Fruit fly (Drosophila melanogaster) whole organism, embryonic: ENCODE data around the gene CG8065.

Experiments
- Atf-2 ChIP-seq: fragments of 200-800 bp; sonication (Bioruptor generic); optimal IDR thresholded peaks from 2 replicates; lab custom pipeline; 2016; ENCODE audit warnings: missing biosample characterization, missing genetic modification characterization
- Blimp-1 ChIP-seq: fragments of 200-800 bp; sonication (Bioruptor generic); optimal IDR thresholded peaks from 3 replicates; lab custom pipeline; 2018; ENCODE audit warnings: missing biosample characterization, missing genetic modification characterization, mild to moderate bottlenecking, moderate library complexity, missing genetic modification reagents
- CG15073 ChIP-seq: fragments of 200-800 bp; sonication (Bioruptor generic); optimal IDR thresholded peaks from 2 replicates; lab custom pipeline; 2016; ENCODE audit warnings: missing biosample characterization, missing genetic modification characterization
- CG15696 ChIP-seq: fragments of 200-800 bp; sonication (Bioruptor generic); optimal IDR thresholded peaks from 2 replicates; lab custom pipeline; 2019; ENCODE audit warnings: missing biosample characterization, mild to moderate bottlenecking, missing genetic modification characterization, moderate library complexity
- CG18011 ChIP-seq: fragments of 200-800 bp; sonication (Bioruptor generic); optimal IDR thresholded peaks from 2 replicates; lab custom pipeline; 2017; ENCODE audit warnings: missing biosample characterization, missing genetic modification characterization, mild to moderate bottlenecking, moderate library complexity, missing genotype
- CG18764 ChIP-seq: fragments of 200-800 bp; sonication (Bioruptor generic); optimal IDR thresholded peaks from 3 replicates; lab custom pipeline; 2016; ENCODE audit warnings: missing biosample characterization, missing genetic modification characterization
- CG3163 ChIP-seq: fragments of 200-800 bp; sonication (Bioruptor generic); optimal IDR thresholded peaks from 3 replicates; lab custom pipeline; 2016; ENCODE audit warnings: missing biosample characterization, missing genetic modification characterization
- CG33213 ChIP-seq: fragments of 200-800 bp; sonication (Bioruptor generic); optimal IDR thresholded peaks from 3 replicates; lab custom pipeline; 2016; ENCODE audit warnings: missing biosample characterization, missing genetic modification characterization
- CG6689 ChIP-seq: fragments of 200-800 bp; sonication (Bioruptor generic); IDR thresholded peaks from 2 replicates; pipeline ENCODE4 v1.3.6; 2022; ENCODE audit warnings: missing biosample characterization, missing genetic modification characterization
- CG7556 ChIP-seq: fragments of 200-800 bp; sonication (Bioruptor generic); optimal IDR thresholded peaks from 2 replicates; lab custom pipeline; 2017; ENCODE audit warnings: missing biosample characterization, mild to moderate bottlenecking, missing genetic modification characterization
- CG7786 ChIP-seq: fragments of 200-800 bp; sonication (Bioruptor generic); optimal IDR thresholded peaks from 2 replicates; lab custom pipeline; 2016; ENCODE audit warnings: missing biosample characterization, missing genetic modification characterization
- CG7928 ChIP-seq: fragments of 200-800 bp; sonication (Bioruptor generic); optimal IDR thresholded peaks from 2 replicates; lab custom pipeline; 2017; ENCODE audit warnings: missing biosample characterization, mild to moderate bottlenecking, missing genetic modification characterization
- CG8765 ChIP-seq: fragments of 200-800 bp; sonication (Bioruptor generic); IDR thresholded peaks from 2 replicates; pipeline ENCODE4 v1.3.6; 2022; ENCODE audit warnings: missing biosample characterization, missing genetic modification characterization
- CG8924 ChIP-seq: fragments of 200-800 bp; optimal IDR thresholded peaks from 3 replicates; lab custom pipeline; 2019; ENCODE audit warnings: missing biosample characterization, mild to moderate bottlenecking, missing genetic modification characterization, moderate library complexity
- D19A ChIP-seq: fragments of 200-800 bp; optimal IDR thresholded peaks from 3 replicates; lab custom pipeline; 2019; ENCODE audit warnings: missing biosample characterization, mild to moderate bottlenecking, missing genetic modification characterization, moderate library complexity
- Fer3 ChIP-seq: fragments of 200-800 bp; sonication (Bioruptor generic); optimal IDR thresholded peaks from 2 replicates; lab custom pipeline; 2018; ENCODE audit warnings: missing biosample characterization, mild to moderate bottlenecking, missing genetic modification characterization, moderate library complexity
- HLH4C ChIP-seq: fragments of 200-800 bp; sonication (Bioruptor generic); IDR thresholded peaks from 3 replicates; pipeline ENCODE4 v1.3.6; 2022; ENCODE audit warnings: missing biosample characterization, missing genetic modification characterization; ENCODE audit not compliant: partially characterized antibody
- Hey ChIP-seq: fragments of 200-800 bp; sonication (Bioruptor generic); optimal IDR thresholded peaks from 3 replicates; lab custom pipeline; 2018; ENCODE audit warnings: missing biosample characterization, mild to moderate bottlenecking, missing genetic modification characterization
- Hmx ChIP-seq: fragments of 200-800 bp; sonication (Bioruptor generic); optimal IDR thresholded peaks from 2 replicates; lab custom pipeline; 2016; ENCODE audit warnings: missing biosample characterization, missing genetic modification characterization
- Hr3 ChIP-seq: fragments of 200-800 bp; sonication (Bioruptor generic); optimal IDR thresholded peaks from 3 replicates; lab custom pipeline; 2016; ENCODE audit warnings: missing biosample characterization, missing genetic modification characterization
- Kr ChIP-seq: fragments of 200-800 bp; sonication (Bioruptor generic); optimal IDR thresholded peaks from 2 replicates; lab custom pipeline; 2017; ENCODE audit warnings: missing biosample characterization, mild to moderate bottlenecking, missing genetic modification characterization
- Lpt ChIP-seq: fragments of >200 bp; optimal IDR thresholded peaks from 2 replicates; lab custom pipeline; 2018; ENCODE audit warnings: missing biosample characterization, missing genetic modification characterization
- Max ChIP-seq: fragments of 200-800 bp; sonication (Bioruptor generic); optimal IDR thresholded peaks from 2 replicates; lab custom pipeline; 2016; ENCODE audit warnings: missing biosample characterization, mild to moderate bottlenecking, missing genetic modification characterization
- Meics ChIP-seq: fragments of 200-800 bp; sonication (Bioruptor generic); optimal IDR thresholded peaks from 2 replicates; lab custom pipeline; 2017; ENCODE audit warnings: missing biosample characterization, mild to moderate bottlenecking, missing genetic modification characterization
- NK7.1 ChIP-seq: fragments of 200-800 bp; sonication (Bioruptor generic); optimal IDR thresholded peaks from 3 replicates; lab custom pipeline; 2016; ENCODE audit warnings: missing biosample characterization, missing genetic modification characterization
- Nf-YC ChIP-seq: fragments of 200-800 bp; optimal IDR thresholded peaks from 3 replicates; lab custom pipeline; 2019; ENCODE audit warnings: missing biosample characterization, mild to moderate bottlenecking, missing genetic modification characterization, moderate library complexity
- Six4 ChIP-seq: fragments of 200-800 bp; sonication (Bioruptor generic); optimal IDR thresholded peaks from 2 replicates; lab custom pipeline; 2016; ENCODE audit warnings: missing biosample characterization, missing genetic modification characterization
- abd-A ChIP-seq: fragments of 200-800 bp; sonication (Bioruptor generic); optimal IDR thresholded peaks from 3 replicates; lab custom pipeline; 2019; ENCODE audit warnings: missing biosample characterization, mild to moderate bottlenecking, missing genetic modification characterization, moderate library complexity
- ap ChIP-seq: fragments of 200-800 bp; sonication (Bioruptor generic); IDR thresholded peaks from 2 replicates; pipeline ENCODE4 v1.3.6; 2022; ENCODE audit warnings: missing biosample characterization, missing genetic modification characterization
- bab2 ChIP-seq: fragments of 200-800 bp; sonication (Bioruptor generic); optimal IDR thresholded peaks from 2 replicates; lab custom pipeline; 2016; ENCODE audit warnings: missing biosample characterization, missing genetic modification characterization
- cas ChIP-seq: fragments of 200-800 bp; sonication (Bioruptor generic); IDR thresholded peaks from 2 replicates; pipeline ENCODE4 v1.3.6; 2022; ENCODE audit warnings: missing biosample characterization, missing genetic modification characterization
- cato ChIP-seq: fragments of 200-800 bp; sonication (Bioruptor generic); optimal IDR thresholded peaks from 2 replicates; lab custom pipeline; 2016; ENCODE audit warnings: missing biosample characterization, missing genetic modification characterization, borderline replicate concordance
- cg ChIP-seq: fragments of 200-800 bp; sonication (Bioruptor generic); optimal IDR thresholded peaks from 3 replicates; lab custom pipeline; 2019; ENCODE audit warnings: missing biosample characterization, mild to moderate bottlenecking, missing genetic modification characterization, moderate library complexity
- da ChIP-seq: fragments of 200-800 bp; sonication (Bioruptor generic); optimal IDR thresholded peaks from 2 replicates; lab custom pipeline; 2016; ENCODE audit warnings: missing biosample characterization, missing genetic modification characterization
- dati ChIP-seq: fragments of 200-800 bp; sonication (Bioruptor generic); IDR thresholded peaks from 2 replicates; pipeline ENCODE4 v1.3.6; 2022; ENCODE audit warnings: missing biosample characterization, missing genetic modification characterization
- dimm ChIP-seq: fragments of 200-800 bp; sonication (Bioruptor generic); IDR thresholded peaks from 2 replicates; pipeline ENCODE4 v1.3.6; 2022; ENCODE audit warnings: missing biosample characterization, missing genetic modification characterization
- fd102C ChIP-seq: fragments of 200-800 bp; sonication (Bioruptor generic); optimal IDR thresholded peaks from 2 replicates; lab custom pipeline; 2018; ENCODE audit warnings: missing biosample characterization, mild to moderate bottlenecking, missing genetic modification characterization, moderate library complexity
- gce ChIP-seq: fragments of 200-800 bp; sonication (Bioruptor generic); IDR thresholded peaks from 3 replicates; pipeline ENCODE4 v1.3.6; 2022; ENCODE audit warnings: missing biosample characterization, missing genetic modification characterization
- ind ChIP-seq: fragments of 200-800 bp; sonication (Bioruptor generic); optimal IDR thresholded peaks from 3 replicates; lab custom pipeline; 2016; ENCODE audit warnings: missing biosample characterization, missing genetic modification characterization
- mirr ChIP-seq: fragments of 200-800 bp; sonication (Bioruptor generic); optimal IDR thresholded peaks from 3 replicates; lab custom pipeline; 2018; ENCODE audit warnings: missing biosample characterization, mild to moderate bottlenecking, missing genetic modification characterization
- mld ChIP-seq: fragments of 200-800 bp; sonication (Bioruptor generic); IDR thresholded peaks from 3 replicates; pipeline ENCODE4 v1.3.6; 2022; ENCODE audit warnings: missing biosample characterization, missing genetic modification characterization; ENCODE audit not compliant: partially characterized antibody
- pros ChIP-seq: fragments of 200-800 bp; sonication (Bioruptor generic); optimal IDR thresholded peaks from 3 replicates; lab custom pipeline; 2019; ENCODE audit warnings: missing biosample characterization, mild to moderate bottlenecking, missing genetic modification characterization, moderate library complexity
- pum ChIP-seq: fragments of 200-800 bp; sonication (Bioruptor generic); optimal IDR thresholded peaks from 2 replicates; lab custom pipeline; 2016; ENCODE audit warnings: missing biosample characterization, missing genetic modification characterization
- schlank ChIP-seq: fragments of 200-800 bp; sonication (Bioruptor generic); optimal IDR thresholded peaks from 2 replicates; lab custom pipeline; 2018; ENCODE audit warnings: missing biosample characterization, mild to moderate bottlenecking, missing genetic modification characterization
- sens ChIP-seq: fragments of 200-800 bp; sonication (Bioruptor generic); peaks from one replicate; lab custom pipeline; 2016; ENCODE audit warnings: missing biosample characterization, missing genetic modification characterization
- sr ChIP-seq: fragments of 200-800 bp; sonication (Bioruptor generic); IDR thresholded peaks from 3 replicates; pipeline ENCODE4 v1.3.6; 2022; ENCODE audit warnings: missing biosample characterization, missing genetic modification characterization
- ssp ChIP-seq: fragments of 200-800 bp; sonication (Bioruptor generic); IDR thresholded peaks from 2 replicates; pipeline ENCODE4 v1.3.6; 2022; ENCODE audit warnings: missing biosample characterization, missing genetic modification characterization
- sug ChIP-seq: fragments of 200-800 bp; optimal IDR thresholded peaks from 2 replicates; lab custom pipeline; 2019; ENCODE audit warnings: missing biosample characterization, mild to moderate bottlenecking, missing genetic modification characterization, moderate library complexity
- tio ChIP-seq: fragments of 200-800 bp; sonication (Bioruptor generic); optimal IDR thresholded peaks from 2 replicates; lab custom pipeline; 2017; ENCODE audit warnings: missing biosample characterization, missing genetic modification characterization, inconsistent platforms
- tx ChIP-seq: fragments of 200-800 bp; sonication (Bioruptor generic); optimal IDR thresholded peaks from 2 replicates; lab custom pipeline; 2016; ENCODE audit warnings: missing biosample characterization, missing genetic modification characterization
- usp ChIP-seq: fragments of >200 bp; optimal IDR thresholded peaks from 2 replicates; lab custom pipeline; 2017; ENCODE audit warnings: missing biosample characterization, missing genetic modification characterization

CG8065 gene

dm6 chr3L:10206226-10206968, 9.1 kb upstream of the CG8065 start (continued):
- TF ChIP-seq bab2 (GFP tag; lab: Kevin White, UChicago) (no peak), tio (GFP tag; lab: Kevin White, UChicago) (peak; percentile 27), schlank (no peak), Six4 (GFP tag; lab: Kevin White, UChicago) (peak; percentile 45), CG33213 (GFP tag; lab: Kevin White, UChicago) (peak; percentile 3), cg (GFP tag; lab: Kevin White, UChicago) (peak; percentile 24), Hmx (GFP tag; lab: Kevin White, UChicago) (peak; percentile 32), Meics (peak; percentile 23), ap (GFP tag; lab: Robert Waterston, UW) (0 out of 2 replicates have a peak, but pooled peaks have one; percentile 35), fd102C (no peak), CG8765 (GFP tag; lab: Robert Waterston, UW) (no peak), CG7556 (peak; percentile 68), CG15073 (GFP tag; lab: Kevin White, UChicago) (no peak), dati (GFP tag; lab: Robert Waterston, UW) (no peak), Lpt (no peak), ssp (GFP tag; lab: Robert Waterston, UW) (peak; percentile 45; the same call in 1 of the 2 replicates), Hr3 (peak; percentile 6), Nf-YC (tag; lab: Kevin White, UChicago) (peak; percentile 1), sr (no peak), mirr (GFP tag; lab: Kevin White, UChicago) (no peak), Blimp-1 (GFP tag; lab: Kevin White, UChicago) (peak; percentile 99), gce (GFP tag; lab: Robert Waterston, UW) (0 out of 3 replicates have a peak, but pooled peaks have one; percentile 36), dimm (no peak), sens (peak; percentile 93), cas (GFP tag; lab: Robert Waterston, UW) (no peak), Atf-2 (no peak), CG3163 (GFP tag; lab: Kevin White, UChicago) (no peak), ind (GFP tag; lab: Kevin White, UChicago) (peak; percentile 63), sug (tag; lab: Kevin White, UChicago) (no peak), mld (no peak), NK7.1 (GFP tag; lab: Kevin White, UChicago) (no peak), usp (GFP tag; lab: Kevin White, UChicago) (no peak), Kr (GFP tag; lab: Kevin White, UChicago) (no peak), CG18764 (peak; percentile 13), D19A (tag; lab: Kevin White, UChicago) (peak; percentile 76), pros (no peak), CG8924 (tag; lab: Kevin White, UChicago) (peak; percentile 69), CG6689 (peak; percentile 48), pum (GFP tag; lab: Kevin White, UChicago) (peak; percentile 7), CG7786 (GFP tag; lab: Kevin White, UChicago) (no peak), abd-A (tag; lab: Kevin White, UChicago) (peak; percentile 80), CG7928 (GFP tag; lab: Kevin White, UChicago) (no peak), cato (GFP tag; lab: Kevin White, UChicago) (no peak), Max (GFP tag; lab: Kevin White, UChicago) (no peak), da (GFP tag; lab: Kevin White, UChicago) (no peak), Hey (tag; lab: Kevin White, UChicago) (no peak), CG18011 (GFP tag; lab: Kevin White, UChicago) (no peak), HLH4C (GFP tag; lab: Robert Waterston, UW) (no peak), tx (GFP tag; lab: Kevin White, UChicago) (no peak), CG15696 (tag; lab: Kevin White, UChicago) (no peak), Fer3 (peak; percentile 40)
